Worm (Caenorhabditis elegans) whole organism, late embryonic: ENCODE results near the gene ugt-44.

Experiments used
- C38D4.7 ChIP-seq: fragments of 200-800 bp; sonication (Bioruptor generic); optimal IDR thresholded peaks from 2 replicates; lab custom pipeline; 2018; ENCODE audit warnings: mild to moderate bottlenecking, missing genetic modification characterization, moderate library complexity, missing compliant biosample characterization
- F13H6.1 ChIP-seq: sonication (generic microtip); optimal IDR thresholded peaks from 2 replicates; lab custom pipeline; 2016; ENCODE audit warnings: missing genetic modification characterization, missing compliant biosample characterization
- K02D7.2 ChIP-seq: sonication (generic microtip); optimal IDR thresholded peaks from 2 replicates; lab custom pipeline; 2017; ENCODE audit warnings: mild to moderate bottlenecking, missing genetic modification characterization, missing compliant biosample characterization
- ahr-1 ChIP-seq: sonication (generic microtip); optimal IDR thresholded peaks from 2 replicates; lab custom pipeline; 2016; ENCODE audit warnings: missing genetic modification characterization, missing compliant biosample characterization
- ama-1 ChIP-seq: fragments of 150-350 bp; optimal IDR thresholded peaks from 2 replicates; lab custom pipeline; 2014
- ceh-14 ChIP-seq: sonication (generic microtip); optimal IDR thresholded peaks from 2 replicates; lab custom pipeline; 2016; ENCODE audit warnings: missing genotype, missing genetic modification characterization, missing compliant biosample characterization
- ceh-18 ChIP-seq: sonication (generic microtip); optimal IDR thresholded peaks from 2 replicates; lab custom pipeline; 2016; ENCODE audit warnings: missing genetic modification characterization, missing compliant biosample characterization
- ceh-19 ChIP-seq: fragments of 200-800 bp; sonication (Bioruptor generic); optimal IDR thresholded peaks from 2 replicates; lab custom pipeline; 2018; ENCODE audit warnings: mild to moderate bottlenecking, missing genetic modification characterization, missing compliant biosample characterization
- ceh-22 ChIP-seq: sonication (generic microtip); optimal IDR thresholded peaks from 2 replicates; lab custom pipeline; 2017; ENCODE audit warnings: missing biosample characterization, missing genetic modification characterization
- ceh-24 ChIP-seq: sonication (generic microtip); optimal IDR thresholded peaks from 2 replicates; lab custom pipeline; 2016; ENCODE audit warnings: mild to moderate bottlenecking, missing genetic modification characterization, missing compliant biosample characterization
- ceh-31 ChIP-seq: sonication (generic microtip); optimal IDR thresholded peaks from 2 replicates; lab custom pipeline; 2016; ENCODE audit warnings: missing genetic modification characterization, missing compliant biosample characterization
- ceh-34 ChIP-seq: sonication (generic microtip); optimal IDR thresholded peaks from 2 replicates; lab custom pipeline; 2016; ENCODE audit warnings: mild to moderate bottlenecking, missing genetic modification characterization, missing compliant biosample characterization
- ceh-45 ChIP-seq: fragments of 200-800 bp; sonication (Bioruptor generic); IDR thresholded peaks from 2 replicates; pipeline ENCODE4 v1.3.6; 2022; ENCODE audit warnings: missing genetic modification reagents, missing genetic modification characterization, missing compliant biosample characterization
- ceh-48 ChIP-seq: sonication (generic microtip); optimal IDR thresholded peaks from 2 replicates; lab custom pipeline; 2016; ENCODE audit warnings: missing genetic modification characterization, inconsistent platforms, missing compliant biosample characterization
- che-1 ChIP-seq: sonication (generic microtip); optimal IDR thresholded peaks from 2 replicates; lab custom pipeline; 2016; ENCODE audit warnings: mild to moderate bottlenecking, missing genetic modification characterization, missing compliant biosample characterization
- dmd-4 ChIP-seq: sonication (generic microtip); optimal IDR thresholded peaks from 2 replicates; lab custom pipeline; 2016; ENCODE audit warnings: borderline replicate concordance, missing genetic modification characterization, missing compliant biosample characterization
- dve-1 ChIP-seq: sonication (generic microtip); optimal IDR thresholded peaks from 2 replicates; lab custom pipeline; 2017; ENCODE audit warnings: antibody characterized with exemption, mild to moderate bottlenecking, missing genetic modification characterization, missing compliant biosample characterization
- elt-2 ChIP-seq: sonication (generic microtip); optimal IDR thresholded peaks from 2 replicates; lab custom pipeline; 2016; ENCODE audit warnings: missing genetic modification reagents, missing genetic modification characterization, missing compliant biosample characterization
- elt-4 ChIP-seq: sonication (generic microtip); optimal IDR thresholded peaks from 2 replicates; lab custom pipeline; 2016; ENCODE audit warnings: missing genetic modification characterization, missing compliant biosample characterization
- fkh-10 ChIP-seq: fragments of 150-350 bp; optimal IDR thresholded peaks from 2 replicates; lab custom pipeline; 2014; ENCODE audit warnings: missing biosample characterization, missing genetic modification reagents, missing genetic modification characterization
- gmeb-2 ChIP-seq: sonication (generic microtip); optimal IDR thresholded peaks from 2 replicates; lab custom pipeline; 2016; ENCODE audit warnings: missing genetic modification characterization, inconsistent platforms, missing compliant biosample characterization
- hlh-13 ChIP-seq: fragments of 200-800 bp; sonication (Bioruptor generic); optimal IDR thresholded peaks from 2 replicates; lab custom pipeline; 2018; ENCODE audit warnings: mild to moderate bottlenecking, missing genetic modification characterization, missing compliant biosample characterization
- hlh-15 ChIP-seq: sonication (generic microtip); optimal IDR thresholded peaks from 2 replicates; lab custom pipeline; 2016; ENCODE audit warnings: missing genetic modification characterization, missing compliant biosample characterization
- hlh-30 ChIP-seq: sonication (generic microtip); optimal IDR thresholded peaks from 2 replicates; lab custom pipeline; 2017; ENCODE audit warnings: antibody characterized with exemption, missing genetic modification characterization, missing compliant biosample characterization; ENCODE audit not compliant: insufficient read depth
- hlh-8 ChIP-seq: sonication (generic microtip); optimal IDR thresholded peaks from 2 replicates; lab custom pipeline; 2016; ENCODE audit warnings: missing genotype, missing genetic modification characterization, missing compliant biosample characterization
- lin-11 ChIP-seq: fragments of 200-800 bp; sonication (Bioruptor generic); optimal IDR thresholded peaks from 2 replicates; lab custom pipeline; 2018; ENCODE audit warnings: mild to moderate bottlenecking, missing genetic modification characterization, missing compliant biosample characterization
- nfya-1 ChIP-seq: sonication (generic microtip); optimal IDR thresholded peaks from 2 replicates; lab custom pipeline; 2017; ENCODE audit warnings: missing genetic modification characterization, mild to moderate bottlenecking, missing compliant biosample characterization, antibody characterized with exemption, moderate library complexity
- pag-3 ChIP-seq: sonication (generic microtip); optimal IDR thresholded peaks from 2 replicates; lab custom pipeline; 2016; ENCODE audit warnings: missing compliant biosample characterization, missing genetic modification characterization, borderline replicate concordance
- pax-1 ChIP-seq: fragments of 150-350 bp; optimal IDR thresholded peaks from 2 replicates; lab custom pipeline; 2014; ENCODE audit warnings: missing biosample characterization, missing genetic modification characterization
- pha-2 ChIP-seq: sonication (generic microtip); optimal IDR thresholded peaks from 2 replicates; lab custom pipeline; 2017; ENCODE audit warnings: mild to moderate bottlenecking, missing genetic modification characterization, missing compliant biosample characterization
- pha-4 ChIP-seq: fragments of 150-350 bp; optimal IDR thresholded peaks from 2 replicates; lab custom pipeline; 2018; ENCODE audit warnings: missing biosample characterization, missing genetic modification reagents, missing genetic modification characterization
- pros-1 ChIP-seq: fragments of 150-350 bp; optimal IDR thresholded peaks from 2 replicates; lab custom pipeline; 2014; ENCODE audit warnings: missing biosample characterization, missing genetic modification reagents, missing genetic modification characterization
- rnt-1 ChIP-seq: sonication (generic microtip); optimal IDR thresholded peaks from 2 replicates; lab custom pipeline; 2016; ENCODE audit warnings: missing genetic modification characterization, missing compliant biosample characterization
- sox-2 ChIP-seq: fragments of 200-800 bp; sonication (Bioruptor generic); IDR thresholded peaks from 2 replicates; pipeline ENCODE4 v1.3.6; 2022; ENCODE audit warnings: missing genetic modification reagents, missing genetic modification characterization, missing compliant biosample characterization
- tbx-7 ChIP-seq: sonication (generic microtip); optimal IDR thresholded peaks from 2 replicates; lab custom pipeline; 2016; ENCODE audit warnings: missing genotype, missing genetic modification characterization, missing compliant biosample characterization
- ttx-3 ChIP-seq: sonication (generic microtip); optimal IDR thresholded peaks from 2 replicates; lab custom pipeline; 2016; ENCODE audit warnings: missing genetic modification reagents, missing genetic modification characterization, missing compliant biosample characterization
- unc-3 ChIP-seq, 2 experiments: fragments of 200-800 bp in 1 of 2; sonication (Bioruptor generic) in 1 of 2; sonication (generic microtip) in 1 of 2; conservative IDR thresholded peaks in 1 of 2; optimal IDR thresholded peaks in 1 of 2; 2 replicates each; pipeline versions ENCODE4 v1.3.6 to Lab custom; 2016 to 2022; ENCODE audit warnings: missing compliant biosample characterization in 2 of 2, missing genetic modification characterization in 2 of 2, missing genetic modification reagents in 1 of 2
- unc-42 ChIP-seq: sonication (generic microtip); optimal IDR thresholded peaks from 2 replicates; lab custom pipeline; 2016; ENCODE audit warnings: missing genotype, missing genetic modification characterization, missing compliant biosample characterization
- unc-86 ChIP-seq: sonication (generic microtip); optimal IDR thresholded peaks from 2 replicates; lab custom pipeline; 2016; ENCODE audit warnings: missing genetic modification characterization, missing compliant biosample characterization

The ugt-44 gene

ce11 chrIV:10453001-10453400 is 16.5 kb upstream of the ugt-44 start, which contains the start of gene F01D4.8:
F01D4.8 (minus strand) TSS chrIV:10453101.
- no peak for TF ChIP-seq pax-1 (tag; lab: Kevin White, UChicago)
- TF ChIP-seq gmeb-2 (tag; lab: Kevin White, UChicago) = no peak
- TF ChIP-seq pag-3 (tag; lab: Kevin White, UChicago) = no peak
- no peak for TF ChIP-seq ama-1
- no peak for TF ChIP-seq F13H6.1 (tag; lab: Kevin White, UChicago)
- TF ChIP-seq ceh-14 (tag; lab: Kevin White, UChicago) = no peak
- TF ChIP-seq rnt-1 = no peak
- no peak for TF ChIP-seq lin-11 (tag; lab: Kevin White, UChicago)
- no peak for TF ChIP-seq sox-2
- no peak for TF ChIP-seq ceh-34 (tag; lab: Kevin White, UChicago)
- TF ChIP-seq ceh-31 (tag; lab: Kevin White, UChicago) = no peak
- no peak for TF ChIP-seq hlh-8 (tag; lab: Kevin White, UChicago)
- no peak for TF ChIP-seq fkh-10 (GFP tag; lab: Kevin White, UChicago)

ce11 chrIV:10457137-10457536 is 12.4 kb upstream of the ugt-44 start, which contains the start of gene srb-17:
srb-17 (minus strand) TSS chrIV:10457237.
- no peak for TF ChIP-seq unc-86 (tag; lab: Kevin White, UChicago)
- TF ChIP-seq pha-2 (tag; lab: Kevin White, UChicago) = no peak
- no peak for TF ChIP-seq ceh-22 (tag; lab: Kevin White, UChicago)
- TF ChIP-seq ceh-19 (GFP tag; lab: Kevin White, UChicago) = no peak
- TF ChIP-seq nfya-1 (tag; lab: Kevin White, UChicago) = no peak
- TF ChIP-seq rnt-1 = no peak
- no peak for TF ChIP-seq elt-2 (tag; lab: Kevin White, UChicago)
- TF ChIP-seq che-1 (tag; lab: Kevin White, UChicago) = no peak
- TF ChIP-seq hlh-13 (GFP tag; lab: Kevin White, UChicago) = no peak
- TF ChIP-seq elt-4 (tag; lab: Kevin White, UChicago) = no peak
- TF ChIP-seq pha-4 (tag; lab: Kevin White, UChicago) = no peak
- no peak for TF ChIP-seq unc-42
- TF ChIP-seq F13H6.1 (tag; lab: Kevin White, UChicago) = no peak
- TF ChIP-seq ceh-18 = no peak
- TF ChIP-seq pros-1 (tag; lab: Kevin White, UChicago) = no peak
- no peak for TF ChIP-seq ttx-3 (tag; lab: Kevin White, UChicago)

ce11 chrIV:10461767-10462166 is 7.8 kb upstream of the ugt-44 start, which contains the start of gene mec-3:
mec-3 (minus strand) TSS chrIV:10461867.
- no peak for TF ChIP-seq pros-1 (tag; lab: Kevin White, UChicago)
- no peak for TF ChIP-seq pax-1 (tag; lab: Kevin White, UChicago)
- TF ChIP-seq ceh-24 (tag; lab: Kevin White, UChicago) = no peak
- no peak for TF ChIP-seq unc-3 (GFP tag; conservative IDR thresholded peaks at IDR 0.05; lab: Robert Waterston, UW)
- TF ChIP-seq unc-3 (tag; optimal IDR thresholded peaks at IDR 0.05; lab: Kevin White, UChicago) = no peak
- no peak for TF ChIP-seq pag-3 (tag; lab: Kevin White, UChicago)
- TF ChIP-seq ceh-48 (tag; lab: Kevin White, UChicago) = no peak
- no peak for TF ChIP-seq tbx-7
- TF ChIP-seq ahr-1 (tag; lab: Kevin White, UChicago) = no peak
- TF ChIP-seq hlh-15 = no peak
- no peak for TF ChIP-seq K02D7.2 (tag; lab: Kevin White, UChicago)
- TF ChIP-seq pha-4 (tag; lab: Kevin White, UChicago) = no peak
- TF ChIP-seq hlh-30 = no peak
- TF ChIP-seq C38D4.7 (GFP tag; lab: Kevin White, UChicago) = no peak
- TF ChIP-seq ceh-45 (GFP tag; lab: Robert Waterston, UW) = no peak

ce11 chrIV:10462608-10463007 is 6.9 kb upstream of the ugt-44 start:
- no peak for TF ChIP-seq C38D4.7 (GFP tag; lab: Kevin White, UChicago)
- no peak for TF ChIP-seq dmd-4 (tag; lab: Kevin White, UChicago)
- no peak for TF ChIP-seq dve-1
- no peak for TF ChIP-seq ceh-19 (GFP tag; lab: Kevin White, UChicago)
- TF ChIP-seq unc-42 = no peak
